Worm (Caenorhabditis elegans): ENCODE data around the gene gldi-2.

The gldi-2 gene

DNA sequence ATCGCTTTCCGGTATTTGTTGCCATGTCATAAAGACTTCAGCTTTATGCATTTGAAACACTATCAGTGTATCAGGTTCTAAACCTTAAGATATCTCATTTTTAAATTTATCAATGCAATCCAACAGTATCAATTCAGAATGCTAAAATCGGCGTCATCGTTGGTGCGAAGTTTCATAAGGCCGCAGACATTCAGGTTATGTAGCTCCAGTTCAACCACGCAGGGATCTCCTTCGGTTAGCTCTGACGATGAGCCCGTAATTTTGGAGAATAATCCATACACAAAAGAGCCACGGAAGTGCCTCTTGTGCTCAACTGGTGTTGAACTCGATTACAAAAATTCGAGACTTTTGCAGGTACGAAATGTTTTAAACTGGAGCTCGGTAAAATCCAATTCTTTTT is 47.2 kb upstream of the gldi-2 start, which contains the start of gene mrps-18.C:
Gene mrps-18.C, plus strand, starts transcription at position 138 of the 400 bp plus-strand sequence.
- TF ChIP-seq aly-2 (tag; optimal IDR thresholded peaks at IDR 0.05): no peak
- no peak for TF ChIP-seq elt-1 (tag; optimal IDR thresholded peaks at IDR 0.05)
- TF ChIP-seq nhr-11 (tag; optimal IDR thresholded peaks at IDR 0.05): no peak
- no peak for TF ChIP-seq nhr-28 (tag; optimal IDR thresholded peaks at IDR 0.05)
- TF ChIP-seq ama-1 (optimal IDR thresholded peaks at IDR 0.05): no peak

DNA sequence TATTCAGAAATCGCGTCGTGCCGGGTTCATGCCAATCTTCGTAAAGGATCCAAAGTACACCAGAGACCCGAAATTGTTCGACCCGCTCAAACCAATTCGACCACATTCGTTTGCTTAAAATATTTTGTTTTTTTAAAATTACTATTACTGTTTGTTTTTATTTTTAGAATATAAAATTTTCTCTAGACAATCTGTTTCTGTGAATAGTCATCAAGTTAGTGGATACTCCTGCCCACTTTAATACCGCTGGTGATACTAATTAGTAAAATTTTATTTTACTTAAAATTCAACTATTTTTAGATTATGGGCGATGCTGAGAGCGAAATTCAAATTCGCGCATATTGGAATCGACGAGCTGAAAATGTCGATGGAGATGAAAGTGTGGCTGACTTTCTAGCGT is 46.6 kb upstream of the gldi-2 start, which contains the start of gene T14B4.1:
Gene T14B4.1, plus strand, starts transcription at position 301 of the 400 bp plus-strand sequence.
- no peak for TF ChIP-seq nhr-67 (tag; optimal IDR thresholded peaks at IDR 0.05)
- no peak for TF ChIP-seq ztf-11 (tag; optimal IDR thresholded peaks at IDR 0.05)
- no peak for TF ChIP-seq nhr-43 (tag; optimal IDR thresholded peaks at IDR 0.05; ENCODE audit: poor library complexity, severe bottlenecking)
- no peak for TF ChIP-seq lin-15B (tag; optimal IDR thresholded peaks at IDR 0.05)
- no peak for TF ChIP-seq unc-62 (GFP tag; optimal IDR thresholded peaks at IDR 0.05)
- no peak for TF ChIP-seq ceh-9 (tag; optimal IDR thresholded peaks at IDR 0.05)
- no peak for TF ChIP-seq nhr-76 (tag; optimal IDR thresholded peaks at IDR 0.05)
- no peak for TF ChIP-seq mml-1 (tag; optimal IDR thresholded peaks at IDR 0.05)
- no peak for TF ChIP-seq elt-1 (tag; optimal IDR thresholded peaks at IDR 0.05)

DNA sequence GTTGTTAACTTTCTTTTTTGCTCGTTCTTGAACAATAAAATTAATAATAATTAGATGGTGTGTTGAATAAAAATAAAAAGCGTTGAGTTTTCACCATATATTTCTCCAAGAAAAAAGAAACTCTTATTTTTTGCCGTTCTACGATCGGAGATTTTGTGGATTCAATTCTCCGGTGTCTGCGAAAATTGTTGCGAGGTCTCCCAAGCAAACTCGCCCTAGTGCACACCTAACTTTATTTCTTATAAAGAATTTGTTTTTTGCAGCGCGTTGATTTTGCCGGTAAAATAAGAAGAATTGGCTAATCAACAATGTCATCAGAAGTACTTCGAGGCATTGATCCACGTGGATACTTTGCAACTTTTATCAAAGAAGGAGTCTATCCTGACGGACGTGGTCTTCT is 41.8 kb upstream of the gldi-2 start, which contains the start of gene exos-8:
Gene exos-8, plus strand, starts transcription at position 264 of the 400 bp plus-strand sequence.
- peak; percentile 37 for TF ChIP-seq elt-2 (tag; optimal IDR thresholded peaks at IDR 0.05)
- TF ChIP-seq nhr-67 (tag; optimal IDR thresholded peaks at IDR 0.05): no peak
- peak; percentile 61 for TF ChIP-seq egl-5 (tag; optimal IDR thresholded peaks at IDR 0.05)
- no peak for TF ChIP-seq lin-39 (tag; optimal IDR thresholded peaks at IDR 0.05)
- TF ChIP-seq pha-4 (tag; optimal IDR thresholded peaks at IDR 0.05): peak; percentile 80
- TF ChIP-seq ceh-28 (tag; optimal IDR thresholded peaks at IDR 0.05): no peak
- TF ChIP-seq nhr-28 (tag; optimal IDR thresholded peaks at IDR 0.05): no peak
- no peak for TF ChIP-seq ceh-16 (tag; optimal IDR thresholded peaks at IDR 0.05)
- peak; percentile 83 for TF ChIP-seq lin-15B (tag; optimal IDR thresholded peaks at IDR 0.05)
- TF ChIP-seq tbx-2 (tag; optimal IDR thresholded peaks at IDR 0.05): no peak
- TF ChIP-seq daf-12 (tag; optimal IDR thresholded peaks at IDR 0.05): no peak
- no peak for TF ChIP-seq nhr-12 (tag; optimal IDR thresholded peaks at IDR 0.05)
- TF ChIP-seq egl-27 (tag; optimal IDR thresholded peaks at IDR 0.05): no peak
- TF ChIP-seq ama-1 (optimal IDR thresholded peaks at IDR 0.05): no peak
- TF ChIP-seq nhr-237 (tag; optimal IDR thresholded peaks at IDR 0.05): no peak
- peak; percentile 40 for TF ChIP-seq nhr-25 (tag; optimal IDR thresholded peaks at IDR 0.05)
- no peak for TF ChIP-seq ztf-4 (tag; optimal IDR thresholded peaks at IDR 0.05)
- TF ChIP-seq zag-1 (tag; optimal IDR thresholded peaks at IDR 0.05): no peak
- TF ChIP-seq ceh-9 (tag; optimal IDR thresholded peaks at IDR 0.05): no peak
- no peak for TF ChIP-seq fos-1 (tag; optimal IDR thresholded peaks at IDR 0.05)
- TF ChIP-seq nhr-23 (tag; optimal IDR thresholded peaks at IDR 0.05): peak; percentile 50
- TF ChIP-seq nhr-43 (tag; optimal IDR thresholded peaks at IDR 0.05; ENCODE audit: poor library complexity, severe bottlenecking): peak; percentile 54
- TF ChIP-seq elt-1 (tag; optimal IDR thresholded peaks at IDR 0.05): no peak
- TF ChIP-seq hmg-11 (tag; optimal IDR thresholded peaks at IDR 0.05): no peak
- no peak for TF ChIP-seq eor-1 (tag; optimal IDR thresholded peaks at IDR 0.05)
- TF ChIP-seq unc-39 (tag; optimal IDR thresholded peaks at IDR 0.05): no peak
- TF ChIP-seq jun-1 (tag; optimal IDR thresholded peaks at IDR 0.05): no peak
- TF ChIP-seq unc-62 (GFP tag; optimal IDR thresholded peaks at IDR 0.05): no peak
- no peak for TF ChIP-seq fkh-2 (tag; optimal IDR thresholded peaks at IDR 0.05)
- peak; percentile 12 for TF ChIP-seq R02D3.7 (tag; optimal IDR thresholded peaks at IDR 0.05)
- no peak for TF ChIP-seq nhr-76 (tag; optimal IDR thresholded peaks at IDR 0.05)
- TF ChIP-seq nhr-77 (tag; optimal IDR thresholded peaks at IDR 0.05): no peak
- TF ChIP-seq pqm-1 (tag; optimal IDR thresholded peaks at IDR 0.05): peak; percentile 49
- TF ChIP-seq lsy-12 (tag; optimal IDR thresholded peaks at IDR 0.05): no peak
- no peak for TF ChIP-seq ZK546.5 (tag; optimal IDR thresholded peaks at IDR 0.05)
- TF ChIP-seq mml-1 (tag; optimal IDR thresholded peaks at IDR 0.05): no peak
- TF ChIP-seq skn-1 (tag; optimal IDR thresholded peaks at IDR 0.05): no peak
- no peak for TF ChIP-seq aly-2 (tag; optimal IDR thresholded peaks at IDR 0.05)
- TF ChIP-seq elt-3 (tag; optimal IDR thresholded peaks at IDR 0.05): no peak
- TF ChIP-seq nhr-11 (tag; optimal IDR thresholded peaks at IDR 0.05): no peak
- TF ChIP-seq sea-2 (GFP tag; optimal IDR thresholded peaks at IDR 0.05): no peak
- TF ChIP-seq ceh-82 (tag; optimal IDR thresholded peaks at IDR 0.05): no peak
- TF ChIP-seq nfya-1 (tag; optimal IDR thresholded peaks at IDR 0.05; ENCODE audit: insufficient read depth): peak; percentile 65
- no peak for TF ChIP-seq snpc-4 (tag; optimal IDR thresholded peaks at IDR 0.05)
- TF ChIP-seq fkh-10 (GFP tag; optimal IDR thresholded peaks at IDR 0.05): no peak
- no peak for TF ChIP-seq ztf-11 (tag; optimal IDR thresholded peaks at IDR 0.05)
- TF ChIP-seq mdl-1 (tag; optimal IDR thresholded peaks at IDR 0.05): no peak

All from whole organism, L3 larva.